Worm (Caenorhabditis elegans) whole organism, mixed stage, embryonic: Measurements from ENCODE around the gene R10D12.6.

Source experiments
- blmp-1 ChIP-seq: fragments of 150-350 bp; optimal IDR thresholded peaks from 2 replicates; lab custom pipeline; 2014; ENCODE audit warnings: missing biosample characterization, missing genetic modification characterization
- cnd-1 ChIP-seq: fragments of 200-800 bp; sonication (Bioruptor generic); optimal IDR thresholded peaks from 2 replicates; lab custom pipeline; 2018; ENCODE audit warnings: mild to moderate bottlenecking, missing genetic modification characterization, missing compliant biosample characterization
- elt-3 ChIP-seq: fragments of 150-350 bp; optimal IDR thresholded peaks from 2 replicates; lab custom pipeline; 2014; ENCODE audit warnings: missing biosample characterization, missing genetic modification characterization
- ham-2 ChIP-seq: fragments of 200-800 bp; sonication (Bioruptor generic); optimal IDR thresholded peaks from 2 replicates; lab custom pipeline; 2018; ENCODE audit warnings: mild to moderate bottlenecking, missing genetic modification characterization, missing compliant biosample characterization
- lin-13 ChIP-seq: fragments of 150-350 bp; optimal IDR thresholded peaks from 2 replicates; lab custom pipeline; 2014; ENCODE audit warnings: missing biosample characterization, missing genetic modification characterization
- lsy-2 ChIP-seq: fragments of 150-350 bp; optimal IDR thresholded peaks from 2 replicates; lab custom pipeline; 2014; ENCODE audit warnings: missing biosample characterization, missing genetic modification characterization
- mep-1 ChIP-seq: fragments of 150-350 bp; optimal IDR thresholded peaks from 2 replicates; lab custom pipeline; 2017; ENCODE audit warnings: missing biosample characterization, missing genetic modification reagents, missing genetic modification characterization, inconsistent platforms
- mls-2 ChIP-seq: sonication (generic microtip); optimal IDR thresholded peaks from 2 replicates; lab custom pipeline; 2016; ENCODE audit warnings: mild to moderate bottlenecking, missing genetic modification characterization, moderate library complexity, missing compliant biosample characterization
- nhr-237 ChIP-seq: fragments of 150-350 bp; optimal IDR thresholded peaks from 2 replicates; lab custom pipeline; 2014; ENCODE audit warnings: missing biosample characterization, missing genetic modification characterization
- pha-4 ChIP-seq: fragments of 150-350 bp; optimal IDR thresholded peaks from 2 replicates; lab custom pipeline; 2018; ENCODE audit warnings: missing biosample characterization, missing genetic modification reagents, missing genetic modification characterization
- unc-39 ChIP-seq: fragments of 150-350 bp; optimal IDR thresholded peaks from 2 replicates; lab custom pipeline; 2014; ENCODE audit warnings: missing biosample characterization, missing genetic modification characterization
- unc-62 ChIP-seq: fragments of 150-350 bp; optimal IDR thresholded peaks from 2 replicates; lab custom pipeline; 2014; ENCODE audit warnings: missing biosample characterization, missing genetic modification reagents, missing genetic modification characterization
- zip-8 ChIP-seq: fragments of 150-350 bp; optimal IDR thresholded peaks from 2 replicates; lab custom pipeline; 2014; ENCODE audit warnings: missing biosample characterization, missing genetic modification characterization
- ztf-11 ChIP-seq: fragments of 150-350 bp; optimal IDR thresholded peaks from 2 replicates; lab custom pipeline; 2014; ENCODE audit warnings: missing biosample characterization, missing genetic modification characterization

- no peak for TF ChIP-seq lin-13 (tag; lab: Kevin White, UChicago)
- TF ChIP-seq zip-8 (tag; lab: Kevin White, UChicago) = no peak
- TF ChIP-seq lsy-2 = no peak
- TF ChIP-seq ztf-11 (tag; lab: Kevin White, UChicago) = no peak
- no peak for TF ChIP-seq elt-3 (tag; lab: Kevin White, UChicago)
- no peak for TF ChIP-seq unc-62 (GFP tag; lab: Kevin White, UChicago)
- TF ChIP-seq pha-4 (tag; lab: Kevin White, UChicago) = no peak
- no peak for TF ChIP-seq blmp-1
- no peak for TF ChIP-seq nhr-237 (tag; lab: Kevin White, UChicago)
- TF ChIP-seq unc-39 (tag; lab: Kevin White, UChicago) = no peak
- TF ChIP-seq ham-2 (GFP tag; lab: Kevin White, UChicago) = no peak
- TF ChIP-seq cnd-1 (tag; lab: Kevin White, UChicago) = no peak
- no peak for TF ChIP-seq mep-1
- no peak for TF ChIP-seq mls-2 (tag; lab: Kevin White, UChicago)
These were observed 33.7 kb upstream of the R10D12.6 start, which contains the start of gene gcy-32 for ce11 chrV:13915390-13915789.
